Worm (Caenorhabditis elegans): Measurements from ENCODE around the gene bub-3.

The bub-3 gene

ce11 chrII:13756232-13756631, 30.4 kb downstream of the bub-3 start (continued):
- TF ChIP-seq daf-8 (GFP tag; IDR thresholded peaks at IDR 0.05), result no peak

- TF ChIP-seq nhr-102 (tag; optimal IDR thresholded peaks at IDR 0.05) (no peak), nhr-28 (tag; optimal IDR thresholded peaks at IDR 0.05) (no peak), T26A8.4 (GFP tag; IDR thresholded peaks at IDR 0.05) (no peak), ama-1 (optimal IDR thresholded peaks at IDR 0.05) (no peak), ztf-7 (tag; optimal IDR thresholded peaks at IDR 0.05) (no peak), php-3 (GFP tag; IDR thresholded peaks at IDR 0.05) (no peak), Y75B8A.6 (GFP tag; IDR thresholded peaks at IDR 0.05) (no peak), nhr-10 (tag; optimal IDR thresholded peaks at IDR 0.05) (no peak)
Observed at ce11 chrII:13758108-13758507, 32.2 kb downstream of the bub-3 start, which contains the start of gene arrd-13. Gene arrd-13, plus strand, starts transcription at chrII:13758408.

- TF ChIP-seq D1046.2 (GFP tag; IDR thresholded peaks at IDR 0.05) (no peak), ctbp-1 (GFP tag; IDR thresholded peaks at IDR 0.05) (no peak), daf-16 (GFP tag; optimal IDR thresholded peaks at IDR 0.05) (no peak), daf-16 (tag; optimal IDR thresholded peaks at IDR 0.05) (peak; percentile 89)
Observed at ce11 chrII:13763009-13763468, 37.2 kb downstream of the bub-3 start, which contains the start of gene arrd-11. Gene arrd-11, plus strand, starts transcription at chrII:13763418.

ce11 chrII:13765952-13766351, 40.1 kb downstream of the bub-3 start, which contains the start of gene arrd-12:
Gene arrd-12, plus strand, starts transcription at chrII:13766252.
- no peak for TF ChIP-seq egl-27 (tag; optimal IDR thresholded peaks at IDR 0.05)
- no peak for TF ChIP-seq nhr-111 (GFP tag; optimal IDR thresholded peaks at IDR 0.05)
- TF ChIP-seq ZK337.2 (GFP tag; IDR thresholded peaks at IDR 0.05), result no peak
- no peak for TF ChIP-seq spr-1 (tag; optimal IDR thresholded peaks at IDR 0.05)
- TF ChIP-seq fkh-10 (GFP tag; optimal IDR thresholded peaks at IDR 0.05), result no peak
- no peak for TF ChIP-seq daf-16 (GFP tag; optimal IDR thresholded peaks at IDR 0.05)
- no peak for TF ChIP-seq daf-16 (tag; optimal IDR thresholded peaks at IDR 0.05)
- TF ChIP-seq zip-11 (GFP tag; IDR thresholded peaks at IDR 0.05), result no peak
- TF ChIP-seq pqm-1 (tag; optimal IDR thresholded peaks at IDR 0.05), result no peak
- no peak for TF ChIP-seq arid-1 (GFP tag; conservative IDR thresholded peaks at IDR 0.05)
- TF ChIP-seq ctbp-1 (GFP tag; IDR thresholded peaks at IDR 0.05), result no peak
- TF ChIP-seq lsy-2 (tag; optimal IDR thresholded peaks at IDR 0.05), result no peak
- TF ChIP-seq ceh-20 (GFP tag; IDR thresholded peaks at IDR 0.05), result no peak
- no peak for TF ChIP-seq daf-19 (GFP tag; conservative IDR thresholded peaks at IDR 0.05)
- TF ChIP-seq daf-8 (GFP tag; IDR thresholded peaks at IDR 0.05), result no peak
- no peak for TF ChIP-seq R02D3.7 (tag; optimal IDR thresholded peaks at IDR 0.05)
- TF ChIP-seq Y75B8A.6 (GFP tag; IDR thresholded peaks at IDR 0.05), result no peak
- no peak for TF ChIP-seq nhr-11 (tag; optimal IDR thresholded peaks at IDR 0.05)

ce11 chrII:13771335-13771734, 45.5 kb downstream of the bub-3 start, which contains the start of gene C01B9.1:
Gene C01B9.1, plus strand, starts transcription at chrII:13771575.
- TF ChIP-seq nhr-42 (GFP tag; IDR thresholded peaks at IDR 0.05) (no peak), dve-1 (tag; optimal IDR thresholded peaks at IDR 0.05; ENCODE audit: insufficient read depth) (no peak), daf-16 (GFP tag; optimal IDR thresholded peaks at IDR 0.05) (no peak), daf-16 (tag; optimal IDR thresholded peaks at IDR 0.05) (peak; percentile 49), pqm-1 (tag; optimal IDR thresholded peaks at IDR 0.05) (peak; percentile 81), D1046.2 (GFP tag; IDR thresholded peaks at IDR 0.05) (no peak), nhr-28 (tag; optimal IDR thresholded peaks at IDR 0.05) (peak; percentile 68), hif-1 (tag; optimal IDR thresholded peaks at IDR 0.05) (no peak), nhr-77 (tag; optimal IDR thresholded peaks at IDR 0.05) (peak; percentile 36)

All from whole organism, L4 larva.